Fruit fly (Drosophila melanogaster): ENCODE measurements around the gene CG9135.

Gene CG9135

DNA sequence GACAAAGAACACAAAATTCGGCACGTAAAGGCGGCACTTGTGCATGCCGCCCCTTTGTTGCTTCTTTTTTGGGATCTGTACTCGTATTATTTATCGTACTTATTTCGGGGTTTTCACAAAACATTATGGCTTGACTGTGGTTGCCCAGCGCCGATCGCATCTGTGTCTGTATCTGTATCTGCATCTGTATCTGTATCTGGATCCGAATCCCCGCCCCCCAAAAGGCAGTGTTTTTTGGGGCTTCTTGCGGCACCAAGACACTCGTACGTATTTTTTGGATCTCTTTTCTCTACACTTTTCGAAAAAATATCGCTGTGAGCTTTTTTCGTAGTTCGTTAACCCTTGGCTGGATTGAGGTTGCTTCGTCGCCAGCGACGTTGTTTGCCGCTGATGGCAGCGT, 37.1 kb downstream of the CG9135 start:
- no peak for TF ChIP-seq CG30020 (tag; optimal IDR thresholded peaks at IDR 0.05)
- peak; percentile 44 for TF ChIP-seq grn (GFP tag; optimal IDR thresholded peaks at IDR 0.05)
- peak; percentile 4 for TF ChIP-seq hkb (optimal IDR thresholded peaks at IDR 0.05)
- no peak for TF ChIP-seq hkb (GFP tag; IDR thresholded peaks at IDR 0.05)

DNA sequence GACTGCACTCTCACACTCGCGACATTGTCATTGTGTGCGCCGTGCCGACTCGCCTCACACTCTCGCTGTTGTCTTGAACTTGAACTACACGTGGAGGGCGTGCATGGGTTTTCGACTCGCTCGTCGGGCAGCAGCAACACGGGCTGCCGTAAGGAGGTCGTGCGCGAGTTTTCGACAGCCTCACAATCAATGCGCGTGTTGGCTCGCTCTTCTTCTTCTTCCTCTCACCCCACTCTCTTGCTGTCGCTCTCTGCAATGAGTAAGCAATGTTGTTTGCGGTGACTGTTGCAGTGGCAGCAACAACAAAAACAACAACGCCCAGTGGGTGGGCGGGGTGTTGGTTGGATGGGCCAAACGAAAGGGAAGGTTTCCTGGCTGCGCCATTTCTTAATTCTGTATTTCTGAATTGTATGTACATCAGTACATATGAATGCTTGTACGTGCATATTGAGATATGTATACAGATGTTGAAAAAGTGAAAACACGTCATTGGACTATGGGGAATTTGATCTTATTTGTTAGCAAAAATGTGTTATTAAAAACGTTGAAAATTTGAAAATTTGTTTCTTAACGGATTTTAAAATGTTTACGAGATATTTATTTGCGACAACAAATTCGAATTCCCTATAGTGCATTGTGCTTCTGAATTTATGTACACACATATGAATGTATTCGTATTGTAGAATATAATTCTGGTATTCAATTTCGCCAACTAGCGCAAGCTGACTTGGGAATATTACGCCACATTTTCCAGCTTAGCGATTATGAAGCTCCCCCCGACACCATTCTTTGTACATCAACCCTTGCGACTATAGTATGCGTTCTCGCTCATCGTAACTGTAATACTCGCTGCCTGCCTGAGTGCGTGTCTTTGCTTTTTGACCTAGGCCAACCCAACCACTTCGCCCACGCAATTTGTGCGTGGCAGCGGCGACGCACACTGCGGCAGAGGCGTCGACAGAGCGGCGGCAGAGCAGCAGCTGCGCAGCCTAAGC, 38.1 kb downstream of the CG9135 start:
- TF ChIP-seq CG16815 (GFP tag; optimal IDR thresholded peaks at IDR 0.05), result peak; percentile 20
- peak; percentile 52; the same call in 2 of the 3 replicates for TF ChIP-seq so (GFP tag; IDR thresholded peaks at IDR 0.05)
- peak; percentile 37; the same call in 1 of the 3 replicates for TF ChIP-seq CG14860 (GFP tag; IDR thresholded peaks at IDR 0.05; ENCODE audit: partially characterized antibody)
- peak; percentile 53 for TF ChIP-seq CG3281 (GFP tag; optimal IDR thresholded peaks at IDR 0.05)
- TF ChIP-seq ac (GFP tag; optimal IDR thresholded peaks at IDR 0.05), result peak; percentile 1
- TF ChIP-seq otp (GFP tag; IDR thresholded peaks at IDR 0.05), result no peak; the same call in 2 of the 3 replicates
- TF ChIP-seq BEAF-32 (GFP tag; optimal IDR thresholded peaks at IDR 0.05), result no peak
- TF ChIP-seq chinmo (GFP tag; IDR thresholded peaks at IDR 0.05; ENCODE audit: partially characterized antibody), result peak; percentile 100
- TF ChIP-seq amos (GFP tag; IDR thresholded peaks at IDR 0.05; ENCODE audit: partially characterized antibody), result peak; percentile 42; the same call in 1 of the 2 replicates
- no peak for TF ChIP-seq CG17328 (GFP tag; IDR thresholded peaks at IDR 0.05)
- TF ChIP-seq MTF-1 (GFP tag; optimal IDR thresholded peaks at IDR 0.05; ENCODE audit: borderline replicate concordance), result peak; percentile 58
- no peak for TF ChIP-seq tx (GFP tag; optimal IDR thresholded peaks at IDR 0.05)
- peak; percentile 6 for TF ChIP-seq unpg (GFP tag; optimal IDR thresholded peaks at IDR 0.05)
- TF ChIP-seq zen (tag; optimal IDR thresholded peaks at IDR 0.05), result peak; percentile 67
- TF ChIP-seq en (GFP tag; optimal IDR thresholded peaks at IDR 0.05), result no peak
- peak; percentile 0 for TF ChIP-seq CG8359 (GFP tag; optimal IDR thresholded peaks at IDR 0.05; ENCODE audit: borderline replicate concordance)
- peak; percentile 40; the same call in 1 of the 2 replicates for TF ChIP-seq CG11696 (GFP tag; IDR thresholded peaks at IDR 0.05)
- TF ChIP-seq NK7.1 (GFP tag; optimal IDR thresholded peaks at IDR 0.05), result no peak
- TF ChIP-seq danr (GFP tag; IDR thresholded peaks at IDR 0.05), result no peak
- no peak for TF ChIP-seq dimm (GFP tag; IDR thresholded peaks at IDR 0.05)
- peak; percentile 82 for TF ChIP-seq Opbp (GFP tag; IDR thresholded peaks at IDR 0.05; ENCODE audit: partially characterized antibody)
- TF ChIP-seq pfk (GFP tag; optimal IDR thresholded peaks at IDR 0.05), result peak; percentile 38
- TF ChIP-seq lab (GFP tag; optimal IDR thresholded peaks at IDR 0.05), result peak; percentile 46
- TF ChIP-seq Gug (GFP tag; IDR thresholded peaks at IDR 0.05), result no peak
- peak; percentile 52 for TF ChIP-seq CG7745 (tag; optimal IDR thresholded peaks at IDR 0.05)
- no peak for TF ChIP-seq Atf-2 (GFP tag; optimal IDR thresholded peaks at IDR 0.05)
- no peak for TF ChIP-seq Bdp1 (GFP tag; optimal IDR thresholded peaks at IDR 0.05)
- TF ChIP-seq ken (GFP tag; IDR thresholded peaks at IDR 0.05), result peak; percentile 46; the same call in 1 of the 3 replicates
- TF ChIP-seq CG3065 (GFP tag; optimal IDR thresholded peaks at IDR 0.05), result peak; percentile 46
- peak; percentile 50; the same call in 2 of the 3 replicates for TF ChIP-seq knrl (GFP tag; IDR thresholded peaks at IDR 0.05; ENCODE audit: partially characterized antibody)
- no peak for TF ChIP-seq CG10462 (GFP tag; optimal IDR thresholded peaks at IDR 0.05)
- no peak for TF ChIP-seq tio (GFP tag; optimal IDR thresholded peaks at IDR 0.05)
- no peak for TF ChIP-seq CG7271 (tag; optimal IDR thresholded peaks at IDR 0.05)
- no peak for TF ChIP-seq CTCF (GFP tag; optimal IDR thresholded peaks at IDR 0.05)
- no peak for TF ChIP-seq CG4820 (GFP tag; optimal IDR thresholded peaks at IDR 0.05)
- TF ChIP-seq cwo (GFP tag; optimal IDR thresholded peaks at IDR 0.05), result peak; percentile 98
- peak; percentile 66; the same call in 1 of the 2 replicates for TF ChIP-seq GATAe (GFP tag; conservative IDR thresholded peaks at IDR 0.05)
- TF ChIP-seq Ssrp (tag; optimal IDR thresholded peaks at IDR 0.05), result peak; percentile 27
- peak; percentile 57 for TF ChIP-seq ara (GFP tag; IDR thresholded peaks at IDR 0.05)
- TF ChIP-seq Bgb (GFP tag; IDR thresholded peaks at IDR 0.05; ENCODE audit: partially characterized antibody), result peak; percentile 75
- TF ChIP-seq CG17385 (GFP tag; optimal IDR thresholded peaks at IDR 0.05), result peak; percentile 100
- TF ChIP-seq CG8478 (optimal IDR thresholded peaks at IDR 0.05), result peak; percentile 90
- TF ChIP-seq Hmx (GFP tag; optimal IDR thresholded peaks at IDR 0.05), result no peak
